Fruit fly (Drosophila melanogaster): ENCODE data around the gene CG46468.

Gene CG46468

DNA sequence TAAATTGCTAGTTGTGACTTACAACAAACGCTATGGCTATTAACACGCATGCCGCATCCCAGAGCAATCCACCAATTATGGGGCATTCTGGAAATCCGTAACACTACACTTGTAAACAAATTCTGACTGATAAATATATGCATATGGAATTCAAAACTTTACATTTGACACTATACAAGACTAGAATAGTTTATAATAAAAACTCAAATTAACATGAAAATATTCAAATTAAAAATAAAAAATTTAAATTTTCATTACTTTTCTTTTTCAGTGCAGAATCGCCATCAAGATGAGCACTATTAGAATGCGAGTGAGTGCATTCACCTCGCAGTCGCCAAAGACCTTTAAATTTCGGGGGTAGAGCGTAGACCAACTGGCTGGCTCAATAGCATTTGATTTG, 20.7 kb upstream of the CG46468 start (continued):
- TF ChIP-seq trem (tag; optimal IDR thresholded peaks at IDR 0.05) (peak; percentile 36), sim (GFP tag; IDR thresholded peaks at IDR 0.05) (no peak), Deaf1 (tag; optimal IDR thresholded peaks at IDR 0.05) (no peak), CG16815 (GFP tag; optimal IDR thresholded peaks at IDR 0.05) (peak; percentile 12), klu (GFP tag; IDR thresholded peaks at IDR 0.05) (no peak), CG8290 (GFP tag; optimal IDR thresholded peaks at IDR 0.05) (peak; percentile 1), CG8290 (tag; optimal IDR thresholded peaks at IDR 0.05) (no peak), bsh (GFP tag; optimal IDR thresholded peaks at IDR 0.05) (peak in 1 of 2 experiments; percentile 53), CG4404 (GFP tag; IDR thresholded peaks at IDR 0.05) (peak; percentile 32; the same call in 1 of the 2 replicates), lola (GFP tag; optimal IDR thresholded peaks at IDR 0.05) (peak in 1 of 3 experiments; percentile 75), trh (GFP tag; optimal IDR thresholded peaks at IDR 0.05) (no peak), CG6254 (GFP tag; optimal IDR thresholded peaks at IDR 0.05) (peak; percentile 36), CG17829 (tag; optimal IDR thresholded peaks at IDR 0.05) (peak; percentile 78), MESR4 (GFP tag; optimal IDR thresholded peaks at IDR 0.05) (no peak), CG6689 (GFP tag; IDR thresholded peaks at IDR 0.05) (peak; percentile 52), CG2712 (tag; optimal IDR thresholded peaks at IDR 0.05) (peak; percentile 83), nom (GFP tag; optimal IDR thresholded peaks at IDR 0.05) (no peak), dmrt11E (tag; optimal IDR thresholded peaks at IDR 0.05) (peak; percentile 67), prd (optimal IDR thresholded peaks at IDR 0.05) (no peak), prd (GFP tag; IDR thresholded peaks at IDR 0.05) (peak; percentile 60; the same call in 1 of the 3 replicates), Optix (GFP tag; IDR thresholded peaks at IDR 0.05) (no peak), CG9727 (GFP tag; optimal IDR thresholded peaks at IDR 0.05) (peak; percentile 60), CG4424 (GFP tag; optimal IDR thresholded peaks at IDR 0.05) (peak; percentile 30), CG18619 (GFP tag; optimal IDR thresholded peaks at IDR 0.05) (no peak), phol (tag; optimal IDR thresholded peaks at IDR 0.05) (peak; percentile 55), Drgx (GFP tag; IDR thresholded peaks at IDR 0.05) (no peak), Tbp (GFP tag; optimal IDR thresholded peaks at IDR 0.05) (no peak), CG14710 (tag; optimal IDR thresholded peaks at IDR 0.05) (peak; percentile 71), Asciz (GFP tag; optimal IDR thresholded peaks at IDR 0.05) (peak; percentile 31), CG13775 (GFP tag; optimal IDR thresholded peaks at IDR 0.05) (peak; percentile 1), CG12391 (tag; optimal IDR thresholded peaks at IDR 0.05) (peak; percentile 46), CG10267 (tag; optimal IDR thresholded peaks at IDR 0.05) (peak; percentile 59), Sox100B (GFP tag; optimal IDR thresholded peaks at IDR 0.05) (peak; percentile 25), CG8388 (GFP tag; optimal IDR thresholded peaks at IDR 0.05) (peak; percentile 44), CG3407 (GFP tag; optimal IDR thresholded peaks at IDR 0.05) (no peak), Gsc (GFP tag; IDR thresholded peaks at IDR 0.05) (no peak), CG32772 (GFP tag; IDR thresholded peaks at IDR 0.05) (peak; percentile 32; the same call in 1 of the 2 replicates), ranshi (GFP tag; IDR thresholded peaks at IDR 0.05) (no peak), CG17328 (GFP tag; IDR thresholded peaks at IDR 0.05) (peak; percentile 73), Nf-YB (GFP tag; optimal IDR thresholded peaks at IDR 0.05) (peak; percentile 35), CG7839 (tag; optimal IDR thresholded peaks at IDR 0.05) (peak; percentile 39), nerfin-1 (tag; optimal IDR thresholded peaks at IDR 0.05) (peak; percentile 5), zf30C (GFP tag; optimal IDR thresholded peaks at IDR 0.05) (peak; percentile 35), CG10979 (tag; optimal IDR thresholded peaks at IDR 0.05) (peak; percentile 77), gcm (GFP tag; optimal IDR thresholded peaks at IDR 0.05) (peak; percentile 51)
